Fruit fly (Drosophila melanogaster) S2 (cell line): ENCODE results near the gene Rph.

Experiments
- CG8478 ChIP-seq: fragments of >200 bp; optimal IDR thresholded peaks from 2 replicates; lab custom pipeline; 2018
- CTCF ChIP-seq, 2 experiments: fragments of >200 bp; optimal IDR thresholded peaks; 2 replicates each; lab custom pipeline; 2018

DNA sequence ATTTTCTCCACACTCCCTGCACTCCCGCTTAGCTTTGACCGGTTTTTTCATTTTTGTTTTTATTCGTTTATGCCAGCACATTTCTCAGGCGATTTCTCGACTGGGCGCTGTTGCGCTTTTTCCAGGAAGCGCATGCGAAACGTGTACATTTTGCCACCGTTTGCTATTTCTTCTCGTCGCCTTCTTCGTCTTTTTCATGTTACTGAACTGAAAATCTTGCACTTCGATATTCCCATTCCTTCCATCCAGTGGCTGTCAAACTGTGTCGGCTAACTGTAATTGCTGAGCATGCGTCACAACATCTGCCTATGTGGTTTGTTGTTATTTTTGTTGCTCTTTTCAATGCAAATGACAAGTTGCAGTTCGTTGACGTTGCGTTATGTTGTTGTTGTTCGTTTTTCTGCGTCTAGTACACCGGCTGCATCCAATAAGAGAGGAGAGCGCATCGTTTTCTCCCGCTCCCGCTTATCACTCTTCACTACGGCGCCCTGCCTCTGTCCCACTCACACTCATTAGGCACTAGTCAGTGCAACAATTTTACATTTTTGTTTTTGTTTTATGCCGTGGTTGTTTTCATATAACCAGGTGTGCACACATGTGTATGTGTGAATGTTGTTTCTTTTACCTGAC lies 44.5 kb upstream of the Rph start:
- no peak for TF ChIP-seq CG8478 (lab: Kevin White, UChicago)
- no peak for TF ChIP-seq CTCF (optimal IDR thresholded peaks at IDR 0.05; lab: Kevin White, UChicago)
